Worm (Caenorhabditis elegans) whole organism, L2 larva: ENCODE results near the gene tsen-54.

Experiments used
- ZK546.5 ChIP-seq: sonication (generic microtip); optimal IDR thresholded peaks from 2 replicates; lab custom pipeline; 2017; ENCODE audit warnings: missing biosample characterization, missing genetic modification characterization
- alr-1 ChIP-seq: fragments of 150-350 bp; optimal IDR thresholded peaks from 2 replicates; lab custom pipeline; 2014; ENCODE audit warnings: missing biosample characterization, missing genetic modification characterization
- aly-2 ChIP-seq: fragments of 150-350 bp; optimal IDR thresholded peaks from 2 replicates; lab custom pipeline; 2014; ENCODE audit warnings: missing biosample characterization, missing genetic modification characterization
- ama-1 ChIP-seq: fragments of 150-350 bp; optimal IDR thresholded peaks from 2 replicates; lab custom pipeline; 2018; ENCODE audit warnings: inconsistent platforms
- blmp-1 ChIP-seq: sonication (generic microtip); optimal IDR thresholded peaks from 2 replicates; lab custom pipeline; 2017; ENCODE audit warnings: missing genetic modification characterization, mild to moderate bottlenecking, missing compliant biosample characterization, antibody characterized with exemption, moderate library complexity; ENCODE audit not compliant: insufficient read depth
- ceh-82 ChIP-seq: fragments of 150-350 bp; optimal IDR thresholded peaks from 2 replicates; lab custom pipeline; 2014; ENCODE audit warnings: missing biosample characterization, missing genetic modification characterization
- fos-1 ChIP-seq: fragments of 150-350 bp; optimal IDR thresholded peaks from 2 replicates; lab custom pipeline; 2014; ENCODE audit warnings: missing biosample characterization, missing genetic modification characterization
- lin-13 ChIP-seq: fragments of 150-350 bp; optimal IDR thresholded peaks from 2 replicates; lab custom pipeline; 2014; ENCODE audit warnings: missing biosample characterization, missing genetic modification reagents, missing genetic modification characterization
- nhr-11 ChIP-seq: fragments of 150-350 bp; optimal IDR thresholded peaks from 2 replicates; lab custom pipeline; 2014; ENCODE audit warnings: missing biosample characterization, missing genetic modification characterization
- nhr-12 ChIP-seq: fragments of 150-350 bp; optimal IDR thresholded peaks from 2 replicates; lab custom pipeline; 2014; ENCODE audit warnings: missing biosample characterization, missing genetic modification characterization
- nhr-6 ChIP-seq: fragments of 150-350 bp; optimal IDR thresholded peaks from 2 replicates; lab custom pipeline; 2014; ENCODE audit warnings: missing biosample characterization, missing genetic modification characterization
- snpc-4 ChIP-seq: fragments of 150-350 bp; optimal IDR thresholded peaks from 2 replicates; lab custom pipeline; 2014; ENCODE audit warnings: missing biosample characterization, missing genetic modification characterization
- ztf-1 ChIP-seq: fragments of 200-800 bp; sonication (Bioruptor generic); conservative IDR thresholded peaks from 2 replicates; pipeline ENCODE4 v1.3.6; 2022; ENCODE audit warnings: missing genetic modification characterization, missing compliant biosample characterization
- ztf-11 ChIP-seq: sonication (generic microtip); optimal IDR thresholded peaks from 2 replicates; lab custom pipeline; 2017; ENCODE audit warnings: missing biosample characterization, missing genetic modification characterization

DNA sequence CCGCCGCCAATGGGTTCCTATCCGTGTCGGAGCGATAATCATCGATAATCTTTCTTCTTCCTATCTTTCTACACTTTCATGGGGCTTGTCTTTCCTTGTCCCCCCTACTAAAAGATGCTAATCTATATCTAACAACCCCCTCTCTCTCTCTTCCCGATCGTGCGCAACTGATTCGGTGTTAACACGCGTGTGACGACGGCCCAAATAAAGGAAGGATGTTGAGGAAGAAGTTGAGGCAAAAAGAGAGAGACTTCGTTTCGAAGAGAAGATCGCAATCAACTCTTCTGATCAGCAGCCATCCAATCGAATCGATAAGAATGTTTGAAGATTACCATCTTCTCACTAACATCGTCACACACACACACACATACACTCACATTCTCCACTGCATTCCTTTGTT, 36.7 kb upstream of the tsen-54 start:
- TF ChIP-seq ztf-11 (tag; lab: Kevin White, UChicago) (no peak), ama-1 (lab: Kevin White, UChicago) (no peak), blmp-1 (tag; lab: Kevin White, UChicago) (no peak), aly-2 (tag; lab: Kevin White, UChicago) (no peak), fos-1 (tag; lab: Kevin White, UChicago) (no peak), lin-13 (no peak), nhr-12 (no peak), nhr-11 (tag; lab: Kevin White, UChicago) (no peak), ztf-1 (no peak), alr-1 (tag; lab: Kevin White, UChicago) (no peak), snpc-4 (tag; lab: Kevin White, UChicago) (no peak), ceh-82 (tag; lab: Kevin White, UChicago) (no peak), ZK546.5 (tag; lab: Kevin White, UChicago) (no peak), nhr-6 (tag; lab: Kevin White, UChicago) (no peak)
